Fruit fly (Drosophila melanogaster): ENCODE results near the gene mora.

Gene mora

DNA sequence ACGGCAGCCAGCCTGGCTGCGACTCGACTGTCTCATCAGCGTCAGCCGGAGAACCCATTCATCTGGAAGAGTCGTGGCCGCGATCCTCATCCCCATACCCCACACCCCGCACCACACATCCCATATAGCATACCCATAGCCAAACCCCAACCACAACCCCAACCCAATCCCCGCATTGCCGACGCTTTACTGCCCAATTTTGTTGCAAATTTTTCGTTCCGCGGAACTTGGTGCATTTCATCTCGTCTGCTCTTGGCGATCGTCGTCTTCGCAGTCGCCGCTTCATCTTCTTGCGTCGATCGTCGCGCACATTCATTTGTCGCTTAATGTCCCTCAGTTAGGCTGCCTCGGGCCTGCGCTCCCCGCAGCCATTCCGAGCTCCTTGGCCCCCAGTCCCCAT, 42.8 kb upstream of the mora start:
- TF ChIP-seq bab1 (GFP tag; optimal IDR thresholded peaks at IDR 0.05) (no peak), CG5204 (GFP tag; optimal IDR thresholded peaks at IDR 0.05) (no peak), CG1620 (GFP tag; optimal IDR thresholded peaks at IDR 0.05) (no peak), Hr96 (GFP tag; optimal IDR thresholded peaks at IDR 0.05) (no peak), CG11617 (GFP tag; optimal IDR thresholded peaks at IDR 0.05) (no peak), CG7101 (tag; optimal IDR thresholded peaks at IDR 0.05) (no peak), CG14711 (tag; optimal IDR thresholded peaks at IDR 0.05) (no peak), kay (GFP tag; ENCODE audit: borderline replicate concordance) (no peak)

- TF ChIP-seq Hr96 (GFP tag; optimal IDR thresholded peaks at IDR 0.05) = no peak
Measured at dm6 chr3R:24143779-24144178, 42.4 kb upstream of the mora start.

DNA sequence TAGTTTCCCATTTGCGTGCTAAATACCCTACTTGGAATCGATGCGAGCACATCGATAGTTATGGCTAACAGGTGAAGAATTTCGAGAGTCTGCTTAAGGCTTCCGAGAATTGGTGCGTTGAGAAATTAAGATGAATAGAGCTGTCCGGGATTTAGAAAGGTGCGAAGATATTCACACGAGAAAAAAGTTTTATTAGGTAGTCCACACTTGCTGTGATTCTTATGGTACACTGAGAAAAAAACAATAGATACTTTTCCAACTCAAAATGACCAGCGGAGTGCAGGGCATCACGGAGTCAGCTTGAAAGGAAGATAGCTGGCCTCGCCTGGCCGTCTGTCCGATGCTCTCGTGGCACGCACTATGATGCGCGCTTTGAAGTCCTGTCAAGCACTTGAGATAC, 41.6 kb upstream of the mora start:
- TF ChIP-seq CG11617 (GFP tag; optimal IDR thresholded peaks at IDR 0.05) (no peak), CG7101 (tag; optimal IDR thresholded peaks at IDR 0.05) (no peak), Hr96 (GFP tag; optimal IDR thresholded peaks at IDR 0.05) (no peak), Mnt (GFP tag; optimal IDR thresholded peaks at IDR 0.05) (no peak), bab1 (GFP tag; optimal IDR thresholded peaks at IDR 0.05) (no peak), CG5204 (GFP tag; optimal IDR thresholded peaks at IDR 0.05) (no peak), ovo (GFP tag; optimal IDR thresholded peaks at IDR 0.05) (no peak), toe (GFP tag; optimal IDR thresholded peaks at IDR 0.05) (no peak), kay (GFP tag; ENCODE audit: borderline replicate concordance) (no peak), cnc (optimal IDR thresholded peaks at IDR 0.05) (no peak), CG12768 (GFP tag; optimal IDR thresholded peaks at IDR 0.05) (no peak), CG14711 (tag; optimal IDR thresholded peaks at IDR 0.05) (no peak), CG1620 (GFP tag; optimal IDR thresholded peaks at IDR 0.05) (no peak)

DNA sequence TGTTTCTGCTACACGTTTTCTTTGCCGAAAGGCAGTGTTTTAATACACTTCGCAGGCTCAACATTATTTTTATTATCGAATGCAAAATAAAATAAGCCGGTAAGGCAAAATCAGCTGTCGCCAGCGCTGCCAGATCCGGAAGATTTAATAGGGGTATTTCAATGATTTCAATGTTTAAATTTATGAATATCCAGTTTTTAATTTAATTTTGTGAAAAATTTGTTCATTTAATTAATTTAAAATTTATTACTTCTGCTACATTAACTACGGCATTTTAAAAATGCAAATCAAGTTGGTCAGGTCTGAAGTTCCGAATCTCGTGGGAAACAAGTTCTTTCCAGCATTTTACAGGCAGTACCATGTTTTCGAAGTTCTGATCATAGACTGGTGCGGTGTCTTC, 37.3 kb upstream of the mora start, which contains the start of gene Slimp:
TSS of gene Slimp (minus strand) at position 130 of the 400 bp plus-strand sequence.
- TF ChIP-seq cic (GFP tag; optimal IDR thresholded peaks at IDR 0.05) (no peak), toe (GFP tag; optimal IDR thresholded peaks at IDR 0.05) (peak; percentile 60), CG12768 (GFP tag; optimal IDR thresholded peaks at IDR 0.05) (peak; percentile 3), tj (GFP tag; optimal IDR thresholded peaks at IDR 0.05) (no peak), CG11617 (GFP tag; optimal IDR thresholded peaks at IDR 0.05) (peak; percentile 61), cnc (optimal IDR thresholded peaks at IDR 0.05) (no peak), kay (GFP tag; ENCODE audit: borderline replicate concordance) (no peak), Clk (GFP tag; optimal IDR thresholded peaks at IDR 0.05) (no peak), Hr96 (GFP tag; optimal IDR thresholded peaks at IDR 0.05) (no peak), CG7101 (tag; optimal IDR thresholded peaks at IDR 0.05) (peak; percentile 23), CG1620 (GFP tag; optimal IDR thresholded peaks at IDR 0.05) (peak; percentile 7), CG5204 (GFP tag; optimal IDR thresholded peaks at IDR 0.05) (peak; percentile 66), pad (GFP tag; optimal IDR thresholded peaks at IDR 0.05) (peak; percentile 3), CG7045 (GFP tag; optimal IDR thresholded peaks at IDR 0.05) (no peak), bab1 (GFP tag; optimal IDR thresholded peaks at IDR 0.05) (peak; percentile 31), ovo (GFP tag; optimal IDR thresholded peaks at IDR 0.05) (no peak), Crg-1 (GFP tag; optimal IDR thresholded peaks at IDR 0.05) (peak; percentile 16), CG14711 (tag; optimal IDR thresholded peaks at IDR 0.05) (peak; percentile 18), Mnt (GFP tag; optimal IDR thresholded peaks at IDR 0.05) (peak; percentile 18), CG33017 (tag; optimal IDR thresholded peaks at IDR 0.05) (peak; percentile 22)

DNA sequence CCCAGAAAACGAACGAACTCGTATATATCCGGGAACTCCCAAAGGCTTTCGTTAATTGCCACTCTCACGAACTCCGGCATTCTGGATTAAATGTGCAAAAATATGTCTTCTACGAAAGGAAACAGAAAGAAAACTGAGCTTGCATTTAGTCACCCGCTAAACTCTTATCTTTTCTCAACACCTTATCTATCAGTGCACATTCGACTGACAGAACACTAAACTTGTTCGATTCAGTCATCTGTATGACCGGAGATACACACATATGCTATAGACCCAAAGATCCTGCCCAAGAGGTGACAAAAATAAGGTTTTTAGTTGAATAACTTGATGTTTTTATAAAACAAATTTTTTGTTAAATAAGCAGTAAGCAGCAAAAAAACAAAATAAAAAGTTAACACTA, 36.1 kb upstream of the mora start, which contains the start of gene p38c:
TSS of gene p38c (minus strand) at position 101 of the 400 bp plus-strand sequence.
- no peak for TF ChIP-seq CG11617 (GFP tag; optimal IDR thresholded peaks at IDR 0.05)
- TF ChIP-seq tj (GFP tag; optimal IDR thresholded peaks at IDR 0.05) = no peak
- no peak for TF ChIP-seq Mnt (GFP tag; optimal IDR thresholded peaks at IDR 0.05)
- TF ChIP-seq cnc (optimal IDR thresholded peaks at IDR 0.05) = no peak
- no peak for TF ChIP-seq CG14711 (tag; optimal IDR thresholded peaks at IDR 0.05)
- TF ChIP-seq Crg-1 (GFP tag; optimal IDR thresholded peaks at IDR 0.05) = no peak
- TF ChIP-seq toe (GFP tag; optimal IDR thresholded peaks at IDR 0.05) = no peak
- TF ChIP-seq cic (GFP tag; optimal IDR thresholded peaks at IDR 0.05) = no peak
- TF ChIP-seq CG1620 (GFP tag; optimal IDR thresholded peaks at IDR 0.05) = no peak

dm6 chr3R:24151924-24152809, 34.0 kb upstream of the mora start, which contains the start of the genes p38a and CG6178:
p38a (minus strand) TSS chr3R:24152321.
CG6178 (plus strand) TSS chr3R:24152347.
- TF ChIP-seq tj (GFP tag; optimal IDR thresholded peaks at IDR 0.05) = peak; percentile 85
- no peak for TF ChIP-seq kay (GFP tag; ENCODE audit: borderline replicate concordance)
- TF ChIP-seq Mnt (GFP tag; optimal IDR thresholded peaks at IDR 0.05) = peak; percentile 77
- TF ChIP-seq Clk (GFP tag; optimal IDR thresholded peaks at IDR 0.05) = peak; percentile 75
- TF ChIP-seq cnc (optimal IDR thresholded peaks at IDR 0.05) = no peak
- TF ChIP-seq CG12768 (GFP tag; optimal IDR thresholded peaks at IDR 0.05) = peak; percentile 97
- TF ChIP-seq toe (GFP tag; optimal IDR thresholded peaks at IDR 0.05) = peak; percentile 67
- TF ChIP-seq CG7101 (tag; optimal IDR thresholded peaks at IDR 0.05) = peak; percentile 99
- peak; percentile 97 for TF ChIP-seq CG7045 (GFP tag; optimal IDR thresholded peaks at IDR 0.05)
- peak; percentile 97 for TF ChIP-seq bab1 (GFP tag; optimal IDR thresholded peaks at IDR 0.05)
- peak; percentile 73 for TF ChIP-seq cic (GFP tag; optimal IDR thresholded peaks at IDR 0.05)
- TF ChIP-seq CG33017 (tag; optimal IDR thresholded peaks at IDR 0.05) = peak; percentile 97
- peak; percentile 60 for TF ChIP-seq Hr96 (GFP tag; optimal IDR thresholded peaks at IDR 0.05)
- TF ChIP-seq CG11617 (GFP tag; optimal IDR thresholded peaks at IDR 0.05) = peak; percentile 99
- TF ChIP-seq pad (GFP tag; optimal IDR thresholded peaks at IDR 0.05) = peak; percentile 90
- peak; percentile 59 for TF ChIP-seq CG1620 (GFP tag; optimal IDR thresholded peaks at IDR 0.05)
- peak; percentile 79 for TF ChIP-seq CG5204 (GFP tag; optimal IDR thresholded peaks at IDR 0.05)
- peak; percentile 96 for TF ChIP-seq CG14711 (tag; optimal IDR thresholded peaks at IDR 0.05)
- TF ChIP-seq ovo (GFP tag; optimal IDR thresholded peaks at IDR 0.05) = peak; percentile 80
- peak; percentile 71 for TF ChIP-seq Crg-1 (GFP tag; optimal IDR thresholded peaks at IDR 0.05)
